Fruit fly (Drosophila melanogaster): ENCODE data around the gene Megf8.

DNA sequence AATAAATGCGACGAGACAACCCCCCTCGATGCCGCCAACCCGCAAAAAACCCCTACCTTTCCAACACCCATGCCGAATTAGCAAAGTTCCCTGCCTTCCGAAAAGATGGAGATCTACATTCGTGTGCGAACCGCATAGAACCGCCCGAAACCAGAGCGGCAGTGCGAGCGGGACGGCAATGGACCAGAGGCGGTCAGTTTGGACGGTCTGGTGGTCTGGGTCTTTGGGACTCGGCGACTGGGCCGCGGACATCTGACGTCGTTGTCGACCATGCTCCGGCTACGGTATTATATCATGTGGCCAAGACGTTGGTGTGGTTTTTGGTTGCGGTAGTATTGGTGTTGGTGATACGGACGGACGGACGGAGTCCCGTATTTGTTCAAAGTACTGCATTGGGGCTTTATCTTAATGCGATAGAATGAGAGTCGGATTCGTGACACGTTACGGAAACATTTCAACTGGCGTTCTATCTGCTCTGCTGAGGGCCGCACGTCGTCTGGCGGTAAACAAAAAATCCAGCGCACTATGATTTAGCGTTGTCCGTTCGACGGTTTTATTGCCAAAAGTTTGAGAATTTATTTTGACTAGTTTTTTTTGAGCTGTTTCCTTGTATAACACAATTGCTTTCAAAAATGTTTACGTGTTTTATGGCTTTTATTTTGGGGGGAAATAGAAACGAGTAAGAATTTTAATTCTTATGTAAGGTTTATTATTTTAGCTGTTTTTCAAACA lies 43.6 kb downstream of the Megf8 start:
- TF ChIP-seq psq (optimal IDR thresholded peaks at IDR 0.05) (no peak), insv (optimal IDR thresholded peaks at IDR 0.05) (no peak), ttk (optimal IDR thresholded peaks at IDR 0.05) (no peak)
